Worm (Caenorhabditis elegans) whole organism, young adult: ENCODE results near the gene srt-27.

Source experiments
- B0336.3 ChIP-seq: fragments of 200-800 bp; sonication (Bioruptor generic); IDR thresholded peaks from 2 replicates; pipeline ENCODE4 v1.3.6; 2022; ENCODE audit warnings: missing genetic modification characterization, missing compliant biosample characterization
- F49E8.2 ChIP-seq: sonication (generic microtip); optimal IDR thresholded peaks from 3 replicates; lab custom pipeline; 2017; ENCODE audit warnings: missing genetic modification characterization, mild to moderate bottlenecking, missing compliant biosample characterization, antibody characterized with exemption, moderate library complexity; ENCODE audit not compliant: insufficient read depth
- ZK185.1 ChIP-seq: sonication (generic microtip); optimal IDR thresholded peaks from 2 replicates; lab custom pipeline; 2016; ENCODE audit warnings: mild to moderate bottlenecking, missing genetic modification characterization, missing compliant biosample characterization; ENCODE audit not compliant: poor library complexity, severe bottlenecking
- ama-1 ChIP-seq, 3 experiments: fragments of 150-350 bp in 1 of 3; sonication (generic microtip) in 2 of 3; optimal IDR thresholded peaks; 2 replicates each; lab custom pipeline; 2014 to 2018; ENCODE audit warnings: missing biosample characterization in 2 of 3, missing genetic modification characterization in 2 of 3, missing genetic modification reagents in 2 of 3
- attf-6 ChIP-seq: fragments of 200-800 bp; sonication (Bioruptor generic); IDR thresholded peaks from 2 replicates; pipeline ENCODE4 v1.3.6; 2022; ENCODE audit warnings: missing genetic modification reagents, missing genetic modification characterization, missing compliant biosample characterization
- ceh-40 ChIP-seq: fragments of 200-800 bp; sonication (Bioruptor generic); IDR thresholded peaks from 2 replicates; pipeline ENCODE4 v1.3.6; 2022; ENCODE audit warnings: missing genetic modification characterization, missing compliant biosample characterization
- egl-44 ChIP-seq: fragments of 200-800 bp; sonication (Bioruptor generic); IDR thresholded peaks from 2 replicates; pipeline ENCODE4 v1.3.6; 2022; ENCODE audit warnings: missing genetic modification reagents, missing genetic modification characterization, missing compliant biosample characterization
- him-1 ChIP-seq: sonication (generic microtip); optimal IDR thresholded peaks from 2 replicates; lab custom pipeline; 2016; ENCODE audit warnings: missing genotype, missing genetic modification reagents, missing genetic modification characterization, missing compliant biosample characterization
- rcor-1 ChIP-seq: fragments of 200-800 bp; sonication (Bioruptor generic); IDR thresholded peaks from 2 replicates; pipeline ENCODE4 v1.3.6; 2022; ENCODE audit warnings: missing genetic modification reagents, missing genetic modification characterization, missing compliant biosample characterization
- unc-62 ChIP-seq: fragments of 150-350 bp; optimal IDR thresholded peaks from 2 replicates; lab custom pipeline; 2014; ENCODE audit warnings: missing biosample characterization, missing genetic modification reagents, missing genetic modification characterization

- TF ChIP-seq attf-6 (GFP tag; lab: Robert Waterston, UW), result no peak
- TF ChIP-seq B0336.3 (GFP tag; lab: Robert Waterston, UW), result no peak
- no peak for TF ChIP-seq rcor-1
- no peak for TF ChIP-seq ama-1 (optimal IDR thresholded peaks at IDR 0.05; lab: Kevin White, UChicago)
- no peak for TF ChIP-seq ama-1 (GFP tag; optimal IDR thresholded peaks at IDR 0.05; lab: Kevin White, UChicago)
- TF ChIP-seq ceh-40, result no peak
- TF ChIP-seq F49E8.2 (tag; lab: Kevin White, UChicago), result no peak
- no peak for TF ChIP-seq him-1
- no peak for TF ChIP-seq unc-62 (GFP tag; lab: Kevin White, UChicago)
- no peak for TF ChIP-seq ZK185.1
- TF ChIP-seq egl-44, result no peak
These were observed 23.0 kb downstream of the srt-27 start for ce11 chrV:2697693-2698092.
